Worm (Caenorhabditis elegans) whole organism, midembryonic: ENCODE results near the gene B0495.9.

Source experiments
- T22C8.4 ChIP-seq: fragments of 200-800 bp; sonication (Bioruptor generic); IDR thresholded peaks from 2 replicates; pipeline ENCODE4 v1.3.6; 2022; ENCODE audit warnings: missing genetic modification characterization, missing compliant biosample characterization
- cog-1 ChIP-seq: sonication (generic microtip); optimal IDR thresholded peaks from 2 replicates; lab custom pipeline; 2016; ENCODE audit warnings: missing genetic modification characterization, missing compliant biosample characterization
- ztf-23 ChIP-seq: fragments of 200-800 bp; sonication (Bioruptor generic); IDR thresholded peaks from 2 replicates; pipeline ENCODE4 v1.3.6; 2022; ENCODE audit warnings: missing genetic modification reagents, missing genetic modification characterization, missing compliant biosample characterization
- ztf-29 ChIP-seq: fragments of 200-800 bp; sonication (Bioruptor generic); IDR thresholded peaks from 2 replicates; pipeline ENCODE4 v1.3.6; 2022; ENCODE audit warnings: missing genetic modification reagents, missing genetic modification characterization, missing compliant biosample characterization

- TF ChIP-seq T22C8.4 (GFP tag; lab: Robert Waterston, UW) (no peak), ztf-29 (GFP tag; lab: Robert Waterston, UW) (no peak), cog-1 (tag; lab: Kevin White, UChicago) (no peak), ztf-23 (GFP tag; lab: Robert Waterston, UW) (no peak)
Measured at ce11 chrII:7682488-7682887, 26.0 kb downstream of the B0495.9 start.
